Worm (Caenorhabditis elegans) whole organism, young adult: ENCODE results near the gene R01E6.7.

Experiments used
- B0035.1 ChIP-seq: sonication (generic microtip); optimal IDR thresholded peaks from 2 replicates; lab custom pipeline; 2016; ENCODE audit warnings: missing genetic modification characterization, mild to moderate bottlenecking, missing compliant biosample characterization, missing genotype, missing genetic modification reagents
- F37B4.10 ChIP-seq: fragments of 200-800 bp; sonication (Bioruptor generic); IDR thresholded peaks from 2 replicates; pipeline ENCODE4 v1.3.6; 2022; ENCODE audit warnings: missing genetic modification characterization, missing compliant biosample characterization
- F39B2.1 ChIP-seq: fragments of 200-800 bp; sonication (Bioruptor generic); IDR thresholded peaks from 2 replicates; pipeline ENCODE4 v1.3.6; 2022; ENCODE audit warnings: missing genetic modification reagents, missing genetic modification characterization, missing compliant biosample characterization
- F57A8.1 ChIP-seq: fragments of 200-800 bp; sonication (Bioruptor generic); optimal IDR thresholded peaks from 2 replicates; lab custom pipeline; 2018; ENCODE audit warnings: mild to moderate bottlenecking, missing genetic modification characterization, moderate library complexity, missing compliant biosample characterization
- F57C9.4 ChIP-seq: sonication (generic microtip); optimal IDR thresholded peaks from 2 replicates; lab custom pipeline; 2017; ENCODE audit warnings: mild to moderate bottlenecking, missing genetic modification characterization, missing compliant biosample characterization
- K11D2.4 ChIP-seq: fragments of 200-800 bp; sonication (Bioruptor generic); IDR thresholded peaks from 2 replicates; pipeline ENCODE4 v1.3.6; 2022; ENCODE audit warnings: missing genetic modification reagents, missing genetic modification characterization, missing compliant biosample characterization
- T26A5.8 ChIP-seq: sonication (generic microtip); optimal IDR thresholded peaks from 2 replicates; lab custom pipeline; 2016; ENCODE audit warnings: missing genetic modification characterization, missing compliant biosample characterization
- Y53F4B.3 ChIP-seq: fragments of 200-800 bp; sonication (Bioruptor generic); IDR thresholded peaks from 2 replicates; pipeline ENCODE4 v1.3.6; 2022; ENCODE audit warnings: missing genetic modification reagents, missing genetic modification characterization, missing compliant biosample characterization
- Y67H2A.10 ChIP-seq: fragments of 200-800 bp; sonication (Bioruptor generic); conservative IDR thresholded peaks from 2 replicates; pipeline ENCODE4 v1.3.6; 2022; ENCODE audit warnings: missing genetic modification reagents, missing genetic modification characterization, missing compliant biosample characterization
- Y79H2A.3 ChIP-seq: fragments of 200-800 bp; sonication (Bioruptor generic); conservative IDR thresholded peaks from 2 replicates; pipeline ENCODE4 v1.3.6; 2022; ENCODE audit warnings: missing genetic modification reagents, missing genetic modification characterization, missing compliant biosample characterization
- bed-2 ChIP-seq: fragments of 200-800 bp; sonication (Bioruptor generic); IDR thresholded peaks from 2 replicates; pipeline ENCODE4 v1.3.6; 2022; ENCODE audit warnings: missing genetic modification reagents, missing genetic modification characterization, missing compliant biosample characterization
- ccch-3 ChIP-seq: fragments of 200-800 bp; sonication (Bioruptor generic); optimal IDR thresholded peaks from 2 replicates; lab custom pipeline; 2018; ENCODE audit warnings: mild to moderate bottlenecking, missing genetic modification characterization, missing compliant biosample characterization
- cebp-2 ChIP-seq: fragments of 200-800 bp; sonication (Bioruptor generic); IDR thresholded peaks from 2 replicates; pipeline ENCODE4 v1.3.6; 2022; ENCODE audit warnings: missing genetic modification characterization, missing compliant biosample characterization
- ceh-27 ChIP-seq: fragments of 200-800 bp; sonication (Bioruptor generic); optimal IDR thresholded peaks from 2 replicates; lab custom pipeline; 2018; ENCODE audit warnings: mild to moderate bottlenecking, missing genetic modification characterization, moderate library complexity, missing compliant biosample characterization
- ceh-58 ChIP-seq: fragments of 200-800 bp; sonication (Bioruptor generic); IDR thresholded peaks from 2 replicates; pipeline ENCODE4 v1.3.6; 2022; ENCODE audit warnings: missing genetic modification characterization, missing compliant biosample characterization
- ceh-91 ChIP-seq: fragments of 200-800 bp; sonication (Bioruptor generic); IDR thresholded peaks from 2 replicates; pipeline ENCODE4 v1.3.6; 2022; ENCODE audit warnings: missing genetic modification reagents, missing genetic modification characterization, missing compliant biosample characterization
- chd-7 ChIP-seq: sonication (generic microtip); optimal IDR thresholded peaks from 2 replicates; lab custom pipeline; 2016; ENCODE audit warnings: mild to moderate bottlenecking, missing genetic modification characterization, moderate library complexity, missing compliant biosample characterization
- die-1 ChIP-seq: sonication (generic microtip); optimal IDR thresholded peaks from 2 replicates; lab custom pipeline; 2016; ENCODE audit warnings: missing genotype, mild to moderate bottlenecking, missing genetic modification characterization, missing compliant biosample characterization
- dpl-1 ChIP-seq: fragments of 150-350 bp; optimal IDR thresholded peaks from 2 replicates; lab custom pipeline; 2014; ENCODE audit warnings: missing biosample characterization, missing genetic modification reagents, missing genetic modification characterization
- egl-44 ChIP-seq: fragments of 200-800 bp; sonication (Bioruptor generic); IDR thresholded peaks from 2 replicates; pipeline ENCODE4 v1.3.6; 2022; ENCODE audit warnings: missing genetic modification reagents, missing genetic modification characterization, missing compliant biosample characterization
- egrh-3 ChIP-seq: fragments of 200-800 bp; sonication (Bioruptor generic); IDR thresholded peaks from 2 replicates; pipeline ENCODE4 v1.3.6; 2022; ENCODE audit warnings: missing genetic modification reagents, missing genetic modification characterization, missing compliant biosample characterization
- ets-4 ChIP-seq: fragments of 200-800 bp; sonication (Bioruptor generic); optimal IDR thresholded peaks from 2 replicates; lab custom pipeline; 2018; ENCODE audit warnings: mild to moderate bottlenecking, missing genetic modification characterization, missing compliant biosample characterization
- gei-17 ChIP-seq: fragments of 200-800 bp; sonication (Bioruptor generic); optimal IDR thresholded peaks from 2 replicates; lab custom pipeline; 2018; ENCODE audit warnings: mild to moderate bottlenecking, missing genetic modification characterization, missing compliant biosample characterization
- hlh-12 ChIP-seq: sonication (generic microtip); optimal IDR thresholded peaks from 2 replicates; lab custom pipeline; 2016; ENCODE audit warnings: missing genetic modification characterization, missing compliant biosample characterization
- hmg-1.2 ChIP-seq: fragments of 200-800 bp; sonication (Bioruptor generic); IDR thresholded peaks from 2 replicates; pipeline ENCODE4 v1.3.6; 2022; ENCODE audit warnings: missing genetic modification reagents, missing genetic modification characterization, missing compliant biosample characterization
- lin-26 ChIP-seq: fragments of 200-800 bp; sonication (Bioruptor generic); IDR thresholded peaks from 2 replicates; pipeline ENCODE4 v1.3.6; 2022; ENCODE audit warnings: missing genetic modification reagents, missing genetic modification characterization, missing compliant biosample characterization
- lin-35 ChIP-seq, 3 experiments: fragments of 150-350 bp in 2 of 3; sonication (generic microtip) in 1 of 3; optimal IDR thresholded peaks; 2 replicates each; lab custom pipeline; 2014 to 2018; ENCODE audit warnings: missing biosample characterization in 3 of 3, missing genetic modification characterization in 3 of 3, missing genetic modification reagents in 3 of 3
- lin-40 ChIP-seq: sonication (generic microtip); optimal IDR thresholded peaks from 2 replicates; lab custom pipeline; 2016; ENCODE audit warnings: missing genetic modification characterization, mild to moderate bottlenecking, missing compliant biosample characterization, missing genotype, missing genetic modification reagents
- lin-54 ChIP-seq: fragments of 200-800 bp; sonication (Bioruptor generic); optimal IDR thresholded peaks from 2 replicates; lab custom pipeline; 2018; ENCODE audit warnings: mild to moderate bottlenecking, missing genetic modification characterization, missing compliant biosample characterization
- lsl-1 ChIP-seq: fragments of 200-800 bp; sonication (Bioruptor generic); optimal IDR thresholded peaks from 2 replicates; lab custom pipeline; 2018; ENCODE audit warnings: mild to moderate bottlenecking, missing genetic modification characterization, moderate library complexity, missing compliant biosample characterization
- madf-10 ChIP-seq: sonication (generic microtip); optimal IDR thresholded peaks from 2 replicates; lab custom pipeline; 2016; ENCODE audit warnings: mild to moderate bottlenecking, missing genetic modification characterization, missing compliant biosample characterization
- mxl-1 ChIP-seq: sonication (generic microtip); optimal IDR thresholded peaks from 2 replicates; lab custom pipeline; 2016; ENCODE audit warnings: missing genetic modification characterization, missing compliant biosample characterization
- nfya-1 ChIP-seq: sonication (generic microtip); optimal IDR thresholded peaks from 2 replicates; lab custom pipeline; 2017; ENCODE audit warnings: antibody characterized with exemption, missing compliant biosample characterization, missing genetic modification characterization, borderline replicate concordance; ENCODE audit not compliant: insufficient read depth
- nfyb-1 ChIP-seq: fragments of 200-800 bp; sonication (Bioruptor generic); IDR thresholded peaks from 2 replicates; pipeline ENCODE4 v1.3.6; 2022; ENCODE audit warnings: missing genetic modification reagents, missing genetic modification characterization, missing compliant biosample characterization
- nhr-27 ChIP-seq: fragments of 200-800 bp; sonication (Bioruptor generic); optimal IDR thresholded peaks from 2 replicates; lab custom pipeline; 2018; ENCODE audit warnings: mild to moderate bottlenecking, missing genetic modification characterization, moderate library complexity, missing compliant biosample characterization
- pbrm-1 ChIP-seq: fragments of 200-800 bp; sonication (Bioruptor generic); IDR thresholded peaks from 2 replicates; pipeline ENCODE4 v1.3.6; 2022; ENCODE audit warnings: missing genetic modification reagents, missing genetic modification characterization, missing compliant biosample characterization
- rcor-1 ChIP-seq: fragments of 200-800 bp; sonication (Bioruptor generic); IDR thresholded peaks from 2 replicates; pipeline ENCODE4 v1.3.6; 2022; ENCODE audit warnings: missing genetic modification reagents, missing genetic modification characterization, missing compliant biosample characterization
- rec-8 ChIP-seq, 2 experiments: sonication (generic microtip); optimal IDR thresholded peaks; 2 replicates each; lab custom pipeline; 2016; ENCODE audit warnings: mild to moderate bottlenecking in 2 of 2, missing genetic modification characterization in 2 of 2, missing genetic modification reagents in 2 of 2, missing genotype in 2 of 2, missing biosample characterization in 1 of 2, missing compliant biosample characterization in 1 of 2, moderate library complexity in 1 of 2
- repo-1 ChIP-seq: sonication (generic microtip); optimal IDR thresholded peaks from 2 replicates; lab custom pipeline; 2017; ENCODE audit warnings: mild to moderate bottlenecking, missing genetic modification characterization, missing compliant biosample characterization
- sdz-38 ChIP-seq: sonication (generic microtip); optimal IDR thresholded peaks from 2 replicates; lab custom pipeline; 2016; ENCODE audit warnings: missing genotype, missing genetic modification characterization, missing compliant biosample characterization
- sea-2 ChIP-seq: fragments of 200-800 bp; sonication (Bioruptor generic); IDR thresholded peaks from 2 replicates; pipeline ENCODE4 v1.3.6; 2022; ENCODE audit warnings: missing genetic modification characterization, missing compliant biosample characterization
- sptf-2 ChIP-seq: fragments of 200-800 bp; sonication (Bioruptor generic); optimal IDR thresholded peaks from 2 replicates; lab custom pipeline; 2018; ENCODE audit warnings: mild to moderate bottlenecking, missing genetic modification characterization, missing compliant biosample characterization
- unc-130 ChIP-seq: sonication (generic microtip); optimal IDR thresholded peaks from 2 replicates; lab custom pipeline; 2016; ENCODE audit warnings: missing genetic modification reagents, missing genetic modification characterization, missing compliant biosample characterization
- xnd-1 ChIP-seq: sonication (generic microtip); optimal IDR thresholded peaks from 2 replicates; lab custom pipeline; 2016; ENCODE audit warnings: missing genotype, missing genetic modification reagents, missing genetic modification characterization, missing compliant biosample characterization
- ztf-22 ChIP-seq: fragments of 200-800 bp; sonication (Bioruptor generic); optimal IDR thresholded peaks from 2 replicates; lab custom pipeline; 2018; ENCODE audit warnings: mild to moderate bottlenecking, missing genetic modification characterization, moderate library complexity, missing compliant biosample characterization
- ztf-28 ChIP-seq: fragments of 200-800 bp; sonication (Bioruptor generic); IDR thresholded peaks from 2 replicates; pipeline ENCODE4 v1.3.6; 2022; ENCODE audit warnings: missing genetic modification reagents, missing genetic modification characterization, missing compliant biosample characterization
- ztf-3 ChIP-seq: fragments of 200-800 bp; sonication (Bioruptor generic); optimal IDR thresholded peaks from 2 replicates; lab custom pipeline; 2018; ENCODE audit warnings: mild to moderate bottlenecking, missing genetic modification characterization, missing compliant biosample characterization
- ztf-6 ChIP-seq: fragments of 200-800 bp; sonication (Bioruptor generic); IDR thresholded peaks from 2 replicates; pipeline ENCODE4 v1.3.6; 2022; ENCODE audit warnings: missing genetic modification reagents, missing genetic modification characterization, missing compliant biosample characterization

The R01E6.7 gene

DNA sequence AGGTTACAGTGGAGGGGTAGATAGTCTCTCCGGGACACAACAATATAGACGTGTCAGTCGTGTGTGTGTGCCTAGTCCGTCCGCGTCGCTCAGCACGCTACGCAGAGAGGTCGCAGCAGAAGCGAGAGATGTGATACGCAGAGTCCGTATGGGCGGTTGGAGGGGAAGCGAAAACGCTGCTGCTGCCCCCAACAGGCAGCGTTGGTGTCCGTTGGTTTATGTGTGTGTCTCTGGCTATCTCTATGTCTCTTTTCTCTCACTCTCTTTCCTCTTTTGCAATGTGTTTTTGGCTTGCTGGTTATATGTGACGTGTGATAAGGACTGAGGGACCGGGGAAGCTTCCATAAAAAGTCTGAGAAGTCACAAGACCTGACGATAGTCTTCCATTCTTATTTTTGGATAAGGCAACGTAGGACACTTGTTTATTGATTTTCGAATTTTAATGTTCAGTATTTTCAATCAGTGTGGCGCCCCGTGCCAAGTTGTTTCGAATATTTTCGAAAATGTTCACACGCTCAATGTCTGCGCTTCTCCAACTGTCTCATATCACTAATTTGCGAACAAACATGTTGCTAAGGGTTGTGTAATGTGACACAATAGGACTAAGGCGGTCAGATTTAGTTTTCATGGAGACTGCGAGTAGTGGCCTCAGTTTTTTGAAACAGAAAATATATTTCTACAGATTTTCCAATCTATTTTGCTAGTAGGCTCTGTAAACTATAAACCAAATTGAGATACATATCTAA, 42.2 kb downstream of the R01E6.7 start, which contains the start of gene pab-2 (continued):
- no peak for TF ChIP-seq ztf-28
- no peak for TF ChIP-seq ceh-58
- TF ChIP-seq Y53F4B.3 (GFP tag; lab: Robert Waterston, UW): no peak
- no peak for TF ChIP-seq ztf-3 (GFP tag; lab: Kevin White, UChicago)
- TF ChIP-seq pbrm-1 (GFP tag; lab: Robert Waterston, UW): no peak; the same call in 1 of the 2 replicates
- TF ChIP-seq cebp-2 (GFP tag; lab: Robert Waterston, UW): 0 out of 2 replicates have a peak, but pooled peaks have one; percentile 84
- peak; percentile 53 for TF ChIP-seq madf-10 (tag; lab: Kevin White, UChicago)
- peak; percentile 58 for TF ChIP-seq egrh-3 (GFP tag; lab: Robert Waterston, UW)
- peak; percentile 40 for TF ChIP-seq gei-17 (GFP tag; lab: Kevin White, UChicago)
- no peak for TF ChIP-seq T26A5.8 (tag; lab: Kevin White, UChicago)
- no peak for TF ChIP-seq rec-8 (tag; optimal IDR thresholded peaks at IDR 0.05; lab: Kevin White, UChicago)
- peak; percentile 76 for TF ChIP-seq chd-7 (tag; lab: Kevin White, UChicago)
- no peak for TF ChIP-seq sptf-2 (GFP tag; lab: Kevin White, UChicago)
- peak; percentile 43 for TF ChIP-seq ztf-22 (GFP tag; lab: Kevin White, UChicago)
- TF ChIP-seq F37B4.10: 0 out of 2 replicates have a peak, but pooled peaks have one; percentile 43
- TF ChIP-seq ztf-6 (GFP tag; lab: Robert Waterston, UW): no peak
- peak; percentile 65 for TF ChIP-seq hmg-1.2
- TF ChIP-seq sea-2 (GFP tag; lab: Robert Waterston, UW): no peak
- peak; percentile 71; the same call in 1 of the 2 replicates for TF ChIP-seq egl-44 (GFP tag; lab: Robert Waterston, UW)
- no peak for TF ChIP-seq ceh-91 (GFP tag; lab: Robert Waterston, UW)
- peak; percentile 63; the same call in 1 of the 2 replicates for TF ChIP-seq K11D2.4 (GFP tag; lab: Robert Waterston, UW)
- no peak for TF ChIP-seq nfyb-1 (GFP tag; lab: Robert Waterston, UW)
- no peak for TF ChIP-seq unc-130 (GFP tag; lab: Kevin White, UChicago)
- TF ChIP-seq mxl-1 (tag; lab: Kevin White, UChicago): no peak
- TF ChIP-seq F39B2.1 (GFP tag; lab: Robert Waterston, UW): no peak
- 0 out of 2 replicates have a peak, but pooled peaks have one; percentile 27 for TF ChIP-seq rcor-1 (GFP tag; lab: Robert Waterston, UW)
- TF ChIP-seq F57C9.4 (tag; lab: Kevin White, UChicago): no peak
- TF ChIP-seq lsl-1: no peak
- no peak for TF ChIP-seq hlh-12 (tag; lab: Kevin White, UChicago)
- TF ChIP-seq ccch-3 (GFP tag; lab: Kevin White, UChicago): no peak
- no peak for TF ChIP-seq sdz-38 (tag; lab: Kevin White, UChicago)
- no peak for TF ChIP-seq Y67H2A.10 (GFP tag; lab: Robert Waterston, UW)
- no peak for TF ChIP-seq F57A8.1
- no peak for TF ChIP-seq Y79H2A.3 (GFP tag; lab: Robert Waterston, UW)
- peak; percentile 9 for TF ChIP-seq die-1 (tag; lab: Kevin White, UChicago)
- peak; percentile 29 for TF ChIP-seq lin-54 (GFP tag; lab: Kevin White, UChicago)
- TF ChIP-seq nfya-1 (tag; lab: Kevin White, UChicago): no peak
- TF ChIP-seq repo-1 (tag; lab: Kevin White, UChicago): no peak
- TF ChIP-seq ceh-27 (GFP tag; lab: Kevin White, UChicago): peak; percentile 55
- peak; percentile 46 for TF ChIP-seq ets-4 (GFP tag; lab: Kevin White, UChicago)
- no peak for TF ChIP-seq dpl-1 (GFP tag; lab: Kevin White, UChicago)
- 0 out of 2 replicates have a peak, but pooled peaks have one; percentile 43 for TF ChIP-seq lin-26 (GFP tag; lab: Robert Waterston, UW)
- peak; percentile 79 for TF ChIP-seq lin-40 (tag; lab: Kevin White, UChicago)
- TF ChIP-seq bed-2: no peak
- no peak for TF ChIP-seq xnd-1
- TF ChIP-seq lin-35 (GFP tag; optimal IDR thresholded peaks at IDR 0.05; lab: Kevin White, UChicago): peak in 1 of 3 experiments; percentile 44
- TF ChIP-seq B0035.1: no peak
- no peak for TF ChIP-seq nhr-27 (tag; lab: Kevin White, UChicago)
